Worm (Caenorhabditis elegans): Measurements from ENCODE around the gene F36H9.7.

Gene F36H9.7

DNA sequence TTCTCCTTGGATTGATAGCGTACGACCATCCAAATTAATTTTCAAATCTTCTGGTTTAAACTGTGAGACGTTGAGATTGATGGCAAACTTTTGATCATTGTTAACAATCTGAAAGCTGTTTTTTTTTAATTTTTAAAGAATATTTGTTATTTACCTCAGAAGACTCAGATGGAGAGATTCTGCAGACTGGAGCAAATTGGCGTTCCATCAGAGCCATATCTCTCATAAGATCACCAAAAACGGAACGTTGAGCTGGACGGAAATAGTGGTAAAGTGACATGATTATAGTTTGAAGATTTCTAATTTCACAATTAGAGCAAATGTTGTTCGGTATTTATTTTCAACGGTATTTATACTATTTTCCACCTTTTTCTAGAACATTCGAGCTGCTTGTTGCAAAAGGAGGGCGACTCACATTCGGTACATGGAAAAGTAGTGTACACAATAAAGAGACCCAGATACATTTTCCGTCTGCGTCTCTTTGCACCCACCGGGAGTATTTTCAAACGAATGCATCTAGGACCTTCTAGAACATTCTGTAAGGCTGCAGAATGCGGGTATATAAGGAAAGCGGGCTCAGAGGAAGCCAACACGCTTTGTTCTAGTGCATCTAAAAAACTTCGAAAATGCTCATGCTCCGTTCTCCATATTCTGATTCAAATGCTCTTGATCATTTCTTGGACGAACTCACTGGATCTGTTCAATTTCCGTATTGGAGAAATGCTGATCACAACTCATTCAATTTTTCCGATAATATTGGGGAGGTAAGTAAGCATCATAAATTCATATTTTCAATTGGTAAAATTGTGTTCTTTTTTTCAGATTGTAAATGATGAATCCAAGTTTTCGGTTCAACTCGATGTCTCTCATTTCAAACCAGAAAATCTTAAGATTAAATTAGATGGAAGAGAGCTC is 30.2 kb upstream of the F36H9.7 start, which contains the start of the genes hsp-16.2 and hsp-16.41 (continued):
- TF ChIP-seq aha-1 (tag): no peak
- TF ChIP-seq madf-9 (GFP tag; conservative IDR thresholded peaks at IDR 0.05): 0 out of 2 replicates have a peak, but pooled peaks have one; percentile 5
- TF ChIP-seq dmd-6 (GFP tag; IDR thresholded peaks at IDR 0.05): no peak; the same call in 1 of the 2 replicates
- no peak for TF ChIP-seq T20F7.1 (GFP tag; optimal IDR thresholded peaks at IDR 0.05)
- peak; percentile 64 for TF ChIP-seq pha-4 (GFP tag; IDR thresholded peaks at IDR 0.05)
- no peak for TF ChIP-seq pha-4 (tag; optimal IDR thresholded peaks at IDR 0.05)

DNA sequence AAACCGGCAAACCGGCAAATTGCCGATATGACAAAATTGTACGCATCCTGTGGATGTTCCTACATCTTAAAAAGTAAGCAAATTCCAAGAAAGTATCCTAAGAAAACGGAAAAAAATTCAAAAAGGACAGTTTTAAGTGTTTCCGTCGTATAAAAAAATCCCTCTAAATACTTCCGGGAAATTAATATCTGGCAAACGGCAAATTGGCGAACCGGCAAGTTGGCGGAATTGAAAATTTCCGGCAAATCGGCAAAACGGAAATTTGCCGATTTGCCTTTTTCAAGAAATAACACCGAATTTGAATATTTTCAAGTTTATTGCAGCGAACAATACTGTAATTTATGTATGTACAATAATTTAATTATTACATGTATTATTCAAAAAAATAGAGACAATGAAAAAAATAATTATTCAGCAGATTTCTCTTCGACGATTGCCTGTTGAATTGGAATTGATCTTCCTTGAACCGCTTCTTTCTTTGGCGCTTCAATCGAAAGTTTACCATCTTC is 29.4 kb upstream of the F36H9.7 start:
- no peak for TF ChIP-seq lin-15B (tag; optimal IDR thresholded peaks at IDR 0.05)
- TF ChIP-seq zfp-3 (GFP tag; conservative IDR thresholded peaks at IDR 0.05): 0 out of 2 replicates have a peak, but pooled peaks have one; percentile 56
- TF ChIP-seq pha-4 (GFP tag; IDR thresholded peaks at IDR 0.05): no peak
- peak; percentile 5 for TF ChIP-seq pha-4 (tag; optimal IDR thresholded peaks at IDR 0.05)
- TF ChIP-seq ama-1 (optimal IDR thresholded peaks at IDR 0.05): no peak
- TF ChIP-seq madf-5 (GFP tag; IDR thresholded peaks at IDR 0.05): 0 out of 4 replicates have a peak, but pooled peaks of 1 of the 2 experiments have one; percentile 5

DNA sequence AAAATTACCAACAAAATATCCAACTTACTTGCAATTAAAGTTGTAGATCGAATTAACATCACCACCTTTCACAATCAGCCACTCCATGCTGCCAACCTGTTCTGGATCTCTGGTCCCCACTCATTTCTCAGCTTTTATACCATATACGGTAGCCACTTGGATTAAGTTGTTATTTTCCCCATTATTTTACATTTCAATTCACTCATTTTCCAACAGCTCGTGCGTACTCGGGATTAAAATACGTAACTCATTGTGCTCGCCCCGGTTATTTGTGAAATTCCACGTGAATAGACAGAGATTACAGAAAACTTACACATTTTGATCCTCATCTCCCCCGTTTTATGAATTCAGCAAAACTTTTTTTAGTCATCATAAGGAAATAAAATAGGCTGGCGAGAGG is 28.3 kb upstream of the F36H9.7 start, which contains the start of gene srt-41:
srt-41 (minus strand) TSS at position 101 of the 400 bp plus-strand sequence.
- TF ChIP-seq jun-1 (tag; optimal IDR thresholded peaks at IDR 0.05): no peak
- no peak for TF ChIP-seq nhr-48 (tag; optimal IDR thresholded peaks at IDR 0.05)
- no peak for TF ChIP-seq skn-1 (tag; optimal IDR thresholded peaks at IDR 0.05)
- no peak for TF ChIP-seq dmd-8 (GFP tag; IDR thresholded peaks at IDR 0.05)
- no peak for TF ChIP-seq egl-27 (tag; optimal IDR thresholded peaks at IDR 0.05)
- no peak for TF ChIP-seq R02D3.7 (tag; optimal IDR thresholded peaks at IDR 0.05)
- no peak for TF ChIP-seq tra-1 (GFP tag; IDR thresholded peaks at IDR 0.05)
- no peak for TF ChIP-seq F37D6.2 (tag; optimal IDR thresholded peaks at IDR 0.05)
- TF ChIP-seq nhr-25 (tag; optimal IDR thresholded peaks at IDR 0.05; ENCODE audit: borderline replicate concordance, insufficient read depth): no peak
- TF ChIP-seq zip-11 (GFP tag; IDR thresholded peaks at IDR 0.05): no peak
- TF ChIP-seq T20F7.1 (GFP tag; optimal IDR thresholded peaks at IDR 0.05): no peak

DNA sequence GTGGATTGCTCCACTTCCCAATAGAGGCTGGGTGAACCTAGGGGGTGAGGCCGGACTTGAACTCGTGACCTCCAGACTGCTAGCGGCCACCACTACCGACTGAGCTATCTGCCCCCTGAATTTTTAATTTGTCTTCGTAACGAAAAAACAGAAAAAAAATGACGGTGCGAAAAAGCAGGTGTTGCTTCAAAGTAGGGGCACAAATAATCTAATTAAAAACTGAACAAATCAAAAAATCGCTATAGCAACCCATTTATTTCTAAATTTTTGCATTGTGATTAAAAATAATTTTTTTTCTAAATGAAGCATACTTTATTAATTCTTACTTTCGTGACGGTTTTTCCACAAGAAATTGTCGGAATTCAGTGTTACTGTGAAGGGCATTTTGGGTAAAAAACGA is 23.2 kb upstream of the F36H9.7 start, which contains the start of gene F36H9.10:
F36H9.10 (plus strand) TSS at position 301 of the 400 bp plus-strand sequence.
- TF ChIP-seq set-16 (GFP tag; IDR thresholded peaks at IDR 0.05): 0 out of 2 replicates have a peak, but pooled peaks have one; percentile 28
- TF ChIP-seq mes-2 (tag; optimal IDR thresholded peaks at IDR 0.05; ENCODE audit: poor library complexity, severe bottlenecking): no peak

DNA sequence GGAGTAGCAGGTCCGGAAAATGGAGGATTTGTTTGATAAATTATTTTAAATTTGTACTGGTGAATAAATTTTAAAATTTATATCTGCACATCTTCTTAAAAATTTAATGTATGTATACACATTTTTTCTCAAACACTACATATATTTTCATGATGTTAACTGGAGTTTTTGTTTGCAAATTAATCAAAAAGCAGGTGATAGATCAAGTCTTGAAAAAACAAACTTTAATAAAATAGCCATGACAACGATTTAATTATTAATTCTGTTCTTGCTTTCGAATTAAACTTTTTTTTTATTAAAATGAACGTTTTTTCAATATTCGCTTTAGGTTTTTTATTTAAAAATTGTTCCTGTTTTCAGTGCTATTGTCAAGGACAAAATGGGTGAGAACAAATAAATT is 19.5 kb upstream of the F36H9.7 start, which contains the start of gene F36H9.1:
F36H9.1 (plus strand) TSS at position 301 of the 400 bp plus-strand sequence.
- TF ChIP-seq tra-1 (GFP tag; IDR thresholded peaks at IDR 0.05) (no peak), snpc-1.2 (GFP tag; IDR thresholded peaks at IDR 0.05) (no peak), daf-12 (tag; optimal IDR thresholded peaks at IDR 0.05) (no peak), vab-7 (GFP tag; IDR thresholded peaks at IDR 0.05) (no peak), ces-1 (GFP tag; optimal IDR thresholded peaks at IDR 0.05) (no peak), rbr-2 (tag; optimal IDR thresholded peaks at IDR 0.05) (no peak), spr-1 (tag; optimal IDR thresholded peaks at IDR 0.05) (no peak), aha-1 (tag) (no peak), gei-8 (GFP tag; optimal IDR thresholded peaks at IDR 0.05) (no peak), hlh-11 (tag; optimal IDR thresholded peaks at IDR 0.05) (no peak), zag-1 (tag; optimal IDR thresholded peaks at IDR 0.05) (no peak), dpl-1 (GFP tag; optimal IDR thresholded peaks at IDR 0.05) (no peak), zfp-2 (tag; optimal IDR thresholded peaks at IDR 0.05) (no peak), ceh-82 (tag; optimal IDR thresholded peaks at IDR 0.05) (no peak), nhr-6 (tag; optimal IDR thresholded peaks at IDR 0.05) (no peak), Y5F2A.4 (GFP tag; optimal IDR thresholded peaks at IDR 0.05) (no peak)
